Worm (Caenorhabditis elegans) whole organism, late embryonic: ENCODE measurements around the gene B0432.8.

ENCODE experiments used
- K02D7.2 ChIP-seq: sonication (generic microtip); optimal IDR thresholded peaks from 2 replicates; lab custom pipeline; 2017; ENCODE audit warnings: mild to moderate bottlenecking, missing genetic modification characterization, missing compliant biosample characterization
- K09A11.1 ChIP-seq: sonication (generic microtip); optimal IDR thresholded peaks from 2 replicates; lab custom pipeline; 2017; ENCODE audit warnings: antibody characterized with exemption, mild to moderate bottlenecking, missing genetic modification characterization, missing compliant biosample characterization; ENCODE audit not compliant: insufficient read depth
- T23F11.4 ChIP-seq: fragments of 200-800 bp; sonication (Bioruptor generic); optimal IDR thresholded peaks from 2 replicates; lab custom pipeline; 2018; ENCODE audit warnings: mild to moderate bottlenecking, missing genetic modification characterization, missing compliant biosample characterization
- Y22D7AL.16 ChIP-seq: sonication (generic microtip); optimal IDR thresholded peaks from 2 replicates; lab custom pipeline; 2016; ENCODE audit warnings: missing genetic modification characterization, missing compliant biosample characterization
- ahr-1 ChIP-seq: sonication (generic microtip); optimal IDR thresholded peaks from 2 replicates; lab custom pipeline; 2016; ENCODE audit warnings: missing genetic modification characterization, missing compliant biosample characterization
- ceh-14 ChIP-seq: sonication (generic microtip); optimal IDR thresholded peaks from 2 replicates; lab custom pipeline; 2016; ENCODE audit warnings: missing genotype, missing genetic modification characterization, missing compliant biosample characterization
- ceh-22 ChIP-seq: sonication (generic microtip); optimal IDR thresholded peaks from 2 replicates; lab custom pipeline; 2017; ENCODE audit warnings: missing biosample characterization, missing genetic modification characterization
- ceh-24 ChIP-seq: sonication (generic microtip); optimal IDR thresholded peaks from 2 replicates; lab custom pipeline; 2016; ENCODE audit warnings: mild to moderate bottlenecking, missing genetic modification characterization, missing compliant biosample characterization
- ceh-31 ChIP-seq: sonication (generic microtip); optimal IDR thresholded peaks from 2 replicates; lab custom pipeline; 2016; ENCODE audit warnings: missing genetic modification characterization, missing compliant biosample characterization
- ceh-34 ChIP-seq: sonication (generic microtip); optimal IDR thresholded peaks from 2 replicates; lab custom pipeline; 2016; ENCODE audit warnings: mild to moderate bottlenecking, missing genetic modification characterization, missing compliant biosample characterization
- ceh-45 ChIP-seq: fragments of 200-800 bp; sonication (Bioruptor generic); IDR thresholded peaks from 2 replicates; pipeline ENCODE4 v1.3.6; 2022; ENCODE audit warnings: missing genetic modification reagents, missing genetic modification characterization, missing compliant biosample characterization
- ceh-48 ChIP-seq: sonication (generic microtip); optimal IDR thresholded peaks from 2 replicates; lab custom pipeline; 2016; ENCODE audit warnings: missing genetic modification characterization, inconsistent platforms, missing compliant biosample characterization
- ceh-9 ChIP-seq: sonication (generic microtip); optimal IDR thresholded peaks from 2 replicates; lab custom pipeline; 2016; ENCODE audit warnings: mild to moderate bottlenecking, missing genetic modification characterization, inconsistent platforms, missing compliant biosample characterization
- dmd-4 ChIP-seq: sonication (generic microtip); optimal IDR thresholded peaks from 2 replicates; lab custom pipeline; 2016; ENCODE audit warnings: borderline replicate concordance, missing genetic modification characterization, missing compliant biosample characterization
- dve-1 ChIP-seq: sonication (generic microtip); optimal IDR thresholded peaks from 2 replicates; lab custom pipeline; 2017; ENCODE audit warnings: antibody characterized with exemption, mild to moderate bottlenecking, missing genetic modification characterization, missing compliant biosample characterization
- elt-2 ChIP-seq: sonication (generic microtip); optimal IDR thresholded peaks from 2 replicates; lab custom pipeline; 2016; ENCODE audit warnings: missing genetic modification reagents, missing genetic modification characterization, missing compliant biosample characterization
- ets-4 ChIP-seq: sonication (generic microtip); optimal IDR thresholded peaks from 2 replicates; lab custom pipeline; 2016; ENCODE audit warnings: missing genetic modification characterization, missing compliant biosample characterization
- eyg-1 ChIP-seq: sonication (generic microtip); optimal IDR thresholded peaks from 2 replicates; lab custom pipeline; 2016; ENCODE audit warnings: missing genotype, missing genetic modification characterization, missing compliant biosample characterization
- fax-1 ChIP-seq: sonication (generic microtip); optimal IDR thresholded peaks from 2 replicates; lab custom pipeline; 2016; ENCODE audit warnings: missing genotype, missing genetic modification characterization, missing compliant biosample characterization
- gmeb-2 ChIP-seq: sonication (generic microtip); optimal IDR thresholded peaks from 2 replicates; lab custom pipeline; 2016; ENCODE audit warnings: missing genetic modification characterization, inconsistent platforms, missing compliant biosample characterization
- hlh-30 ChIP-seq: sonication (generic microtip); optimal IDR thresholded peaks from 2 replicates; lab custom pipeline; 2017; ENCODE audit warnings: antibody characterized with exemption, missing genetic modification characterization, missing compliant biosample characterization; ENCODE audit not compliant: insufficient read depth
- hlh-8 ChIP-seq: sonication (generic microtip); optimal IDR thresholded peaks from 2 replicates; lab custom pipeline; 2016; ENCODE audit warnings: missing genotype, missing genetic modification characterization, missing compliant biosample characterization
- lim-6 ChIP-seq: sonication (generic microtip); optimal IDR thresholded peaks from 2 replicates; lab custom pipeline; 2016; ENCODE audit warnings: missing genetic modification characterization, missing compliant biosample characterization
- nhr-11 ChIP-seq: fragments of 150-350 bp; optimal IDR thresholded peaks from 2 replicates; lab custom pipeline; 2014; ENCODE audit warnings: missing biosample characterization, missing genetic modification characterization
- nhr-232 ChIP-seq: sonication (generic microtip); optimal IDR thresholded peaks from 2 replicates; lab custom pipeline; 2016; ENCODE audit warnings: missing genetic modification characterization, missing compliant biosample characterization
- pat-9 ChIP-seq: fragments of 200-800 bp; sonication (Bioruptor generic); optimal IDR thresholded peaks from 2 replicates; lab custom pipeline; 2018; ENCODE audit warnings: mild to moderate bottlenecking, missing genetic modification characterization, moderate library complexity, missing compliant biosample characterization
- pha-2 ChIP-seq: sonication (generic microtip); optimal IDR thresholded peaks from 2 replicates; lab custom pipeline; 2017; ENCODE audit warnings: mild to moderate bottlenecking, missing genetic modification characterization, missing compliant biosample characterization
- pha-4 ChIP-seq: fragments of 150-350 bp; optimal IDR thresholded peaks from 2 replicates; lab custom pipeline; 2018; ENCODE audit warnings: missing biosample characterization, missing genetic modification reagents, missing genetic modification characterization
- ref-2 ChIP-seq: sonication (generic microtip); optimal IDR thresholded peaks from 2 replicates; lab custom pipeline; 2016; ENCODE audit warnings: missing genetic modification characterization, missing compliant biosample characterization
- rnt-1 ChIP-seq: sonication (generic microtip); optimal IDR thresholded peaks from 2 replicates; lab custom pipeline; 2016; ENCODE audit warnings: missing genetic modification characterization, missing compliant biosample characterization
- sdc-2 ChIP-seq: sonication (generic microtip); optimal IDR thresholded peaks from 2 replicates; lab custom pipeline; 2016; ENCODE audit warnings: missing genotype, missing genetic modification characterization, missing compliant biosample characterization
- sox-2 ChIP-seq: fragments of 200-800 bp; sonication (Bioruptor generic); IDR thresholded peaks from 2 replicates; pipeline ENCODE4 v1.3.6; 2022; ENCODE audit warnings: missing genetic modification reagents, missing genetic modification characterization, missing compliant biosample characterization
- sox-4 ChIP-seq: sonication (generic microtip); optimal IDR thresholded peaks from 2 replicates; lab custom pipeline; 2017; ENCODE audit warnings: mild to moderate bottlenecking, missing genetic modification characterization, inconsistent platforms, missing compliant biosample characterization
- syd-9 ChIP-seq: sonication (generic microtip); optimal IDR thresholded peaks from 2 replicates; lab custom pipeline; 2016; ENCODE audit warnings: mild to moderate bottlenecking, missing genetic modification characterization, moderate library complexity, missing compliant biosample characterization
- tbx-2 ChIP-seq: sonication (generic microtip); optimal IDR thresholded peaks from 2 replicates; lab custom pipeline; 2016; ENCODE audit warnings: missing genetic modification characterization, missing compliant biosample characterization
- tbx-7 ChIP-seq: sonication (generic microtip); optimal IDR thresholded peaks from 2 replicates; lab custom pipeline; 2016; ENCODE audit warnings: missing genotype, missing genetic modification characterization, missing compliant biosample characterization
- unc-3 ChIP-seq, 2 experiments: fragments of 200-800 bp in 1 of 2; sonication (Bioruptor generic) in 1 of 2; sonication (generic microtip) in 1 of 2; conservative IDR thresholded peaks in 1 of 2; optimal IDR thresholded peaks in 1 of 2; 2 replicates each; pipeline versions ENCODE4 v1.3.6 to Lab custom; 2016 to 2022; ENCODE audit warnings: missing compliant biosample characterization in 2 of 2, missing genetic modification characterization in 2 of 2, missing genetic modification reagents in 1 of 2
- unc-55 ChIP-seq: sonication (generic microtip); optimal IDR thresholded peaks from 2 replicates; lab custom pipeline; 2017; ENCODE audit warnings: missing biosample characterization, missing genetic modification reagents, missing genetic modification characterization
- unc-86 ChIP-seq: sonication (generic microtip); optimal IDR thresholded peaks from 2 replicates; lab custom pipeline; 2016; ENCODE audit warnings: missing genetic modification characterization, missing compliant biosample characterization

B0432.8 gene

DNA sequence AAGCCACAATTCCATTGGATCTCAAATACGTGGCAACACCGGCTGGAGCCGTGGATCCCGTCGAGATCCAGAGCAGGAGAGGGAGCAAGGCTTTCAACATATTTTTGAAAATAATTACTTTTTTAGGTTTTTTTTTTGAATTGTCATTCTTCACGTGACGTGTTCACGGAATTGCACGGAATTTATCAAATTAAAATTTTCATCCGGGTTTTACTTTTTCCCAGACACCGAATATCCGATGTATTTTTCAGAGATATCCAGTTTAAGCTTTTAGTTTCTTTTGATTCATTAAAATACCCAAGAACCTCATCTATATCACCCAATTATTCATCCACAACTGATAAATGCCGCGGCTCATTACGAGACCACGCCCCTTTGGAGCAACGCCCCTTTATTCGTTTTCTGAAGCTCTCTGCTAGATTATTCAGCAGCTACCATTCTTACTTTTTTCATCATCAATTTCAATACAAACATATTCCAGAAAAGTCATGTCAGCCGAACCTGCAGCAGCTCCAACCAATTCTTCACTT is 18.4 kb upstream of the B0432.8 start, which contains the start of the genes clec-117 and B0432.1:
TSS of gene clec-117 (minus strand) at position 101 of the 530 bp plus-strand sequence.
TSS of gene B0432.1 (plus strand) at position 480 of the 530 bp plus-strand sequence.
- no peak for TF ChIP-seq pat-9
- no peak for TF ChIP-seq tbx-7
- no peak for TF ChIP-seq Y22D7AL.16 (tag; lab: Kevin White, UChicago)
- no peak for TF ChIP-seq eyg-1 (tag; lab: Kevin White, UChicago)
- TF ChIP-seq hlh-30 (tag; lab: Kevin White, UChicago), result no peak
- no peak for TF ChIP-seq hlh-8
- TF ChIP-seq ceh-22, result no peak
- TF ChIP-seq K02D7.2 (tag; lab: Kevin White, UChicago), result no peak
- no peak for TF ChIP-seq ahr-1 (tag; lab: Kevin White, UChicago)
- TF ChIP-seq K09A11.1 (tag; lab: Kevin White, UChicago), result no peak
- no peak for TF ChIP-seq ceh-14
- no peak for TF ChIP-seq rnt-1 (tag; lab: Kevin White, UChicago)
- no peak for TF ChIP-seq unc-55 (GFP tag; lab: Kevin White, UChicago)
- no peak for TF ChIP-seq fax-1 (tag; lab: Kevin White, UChicago)
- TF ChIP-seq sdc-2 (tag; lab: Kevin White, UChicago), result no peak
- no peak for TF ChIP-seq dve-1 (tag; lab: Kevin White, UChicago)
- no peak for TF ChIP-seq nhr-11 (tag; lab: Kevin White, UChicago)

DNA sequence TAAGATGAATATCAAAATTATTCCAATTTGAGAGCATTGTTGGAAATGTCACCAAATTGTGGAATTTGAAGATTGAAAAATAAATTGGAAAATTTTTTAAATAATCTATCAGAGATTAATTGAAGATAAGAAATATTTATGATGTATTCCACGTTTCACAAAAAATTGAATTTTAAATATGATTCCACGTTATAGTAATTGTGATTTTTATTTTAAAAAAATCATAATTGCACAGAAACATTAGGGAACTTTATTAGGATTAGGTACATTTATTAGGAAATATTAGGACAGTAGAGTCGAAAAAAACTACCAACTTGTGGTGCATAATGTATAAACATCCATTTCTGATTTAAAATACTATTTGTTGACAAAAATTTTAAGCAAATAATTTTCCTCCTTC is 16.1 kb upstream of the B0432.8 start, which contains the start of gene B0432.11:
TSS of gene B0432.11 (minus strand) at position 101 of the 400 bp plus-strand sequence.
- no peak for TF ChIP-seq nhr-232 (tag; lab: Kevin White, UChicago)
- no peak for TF ChIP-seq lim-6
- TF ChIP-seq tbx-2 (tag; lab: Kevin White, UChicago), result no peak
- TF ChIP-seq ceh-45, result no peak
- TF ChIP-seq T23F11.4 (GFP tag; lab: Kevin White, UChicago), result no peak
- TF ChIP-seq ceh-31, result no peak
- no peak for TF ChIP-seq ceh-22
- TF ChIP-seq ceh-34, result no peak
- TF ChIP-seq elt-2, result no peak
- TF ChIP-seq unc-86 (tag; lab: Kevin White, UChicago), result no peak
- no peak for TF ChIP-seq sox-4 (tag; lab: Kevin White, UChicago)
- TF ChIP-seq ceh-9 (tag; lab: Kevin White, UChicago), result no peak
- no peak for TF ChIP-seq ceh-24 (tag; lab: Kevin White, UChicago)
- no peak for TF ChIP-seq sox-2
- no peak for TF ChIP-seq ceh-14
- TF ChIP-seq, all 69 proteins: peak for 0

DNA sequence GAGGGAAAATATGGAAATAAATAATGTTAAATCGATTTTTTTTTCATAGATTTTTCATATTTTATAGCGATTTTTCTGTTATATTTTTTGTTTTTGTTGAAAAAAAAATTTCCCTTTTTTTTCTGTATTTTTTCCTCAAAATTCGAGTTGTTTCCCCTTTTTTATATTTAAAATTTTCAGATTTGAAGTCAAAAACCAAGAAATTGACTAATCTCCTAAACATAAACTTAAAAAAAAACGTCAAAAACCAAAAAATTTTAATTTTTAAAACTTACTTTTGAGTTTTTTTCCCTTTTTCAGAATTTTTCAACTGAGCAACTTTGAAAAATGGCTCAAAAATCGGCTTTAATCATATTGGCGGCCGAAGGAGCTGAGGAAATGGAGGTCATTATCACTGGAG is 11.7 kb upstream of the B0432.8 start, which contains the start of gene djr-1.1:
TSS of gene djr-1.1 (plus strand) at position 301 of the 400 bp plus-strand sequence.
- no peak for TF ChIP-seq ets-4
- TF ChIP-seq unc-86 (tag; lab: Kevin White, UChicago), result no peak
- no peak for TF ChIP-seq tbx-2 (tag; lab: Kevin White, UChicago)
- no peak for TF ChIP-seq dve-1 (tag; lab: Kevin White, UChicago)
- no peak for TF ChIP-seq ceh-34
- TF ChIP-seq dmd-4 (tag; lab: Kevin White, UChicago), result no peak
- no peak for TF ChIP-seq syd-9
- TF ChIP-seq ceh-48 (tag; lab: Kevin White, UChicago), result no peak
- no peak for TF ChIP-seq sox-4 (tag; lab: Kevin White, UChicago)
- no peak for TF ChIP-seq elt-2
- no peak for TF ChIP-seq pha-2 (tag; lab: Kevin White, UChicago)
- TF ChIP-seq ceh-22, result no peak
- TF ChIP-seq ceh-14, result no peak
- no peak for TF ChIP-seq K02D7.2 (tag; lab: Kevin White, UChicago)
- no peak for TF ChIP-seq pha-4 (tag; lab: Kevin White, UChicago)
- no peak for TF ChIP-seq gmeb-2
- no peak for TF ChIP-seq ref-2 (tag; lab: Kevin White, UChicago)
- TF ChIP-seq ahr-1 (tag; lab: Kevin White, UChicago), result no peak
- TF ChIP-seq unc-3 (GFP tag; conservative IDR thresholded peaks at IDR 0.05; lab: Robert Waterston, UW), result no peak
- no peak for TF ChIP-seq unc-3 (tag; optimal IDR thresholded peaks at IDR 0.05; lab: Kevin White, UChicago)
